Worm (Caenorhabditis elegans): ENCODE results near the gene T19H5.6.

ce11 chrII:9485081-9485730, 15.2 kb upstream of the T19H5.6 start:
- TF ChIP-seq jun-1 (tag; optimal IDR thresholded peaks at IDR 0.05) (no peak), nhr-10 (tag; optimal IDR thresholded peaks at IDR 0.05) (no peak), unc-39 (tag; optimal IDR thresholded peaks at IDR 0.05) (no peak), ztf-7 (tag; optimal IDR thresholded peaks at IDR 0.05) (no peak), dve-1 (tag; optimal IDR thresholded peaks at IDR 0.05; ENCODE audit: insufficient read depth) (no peak)

Data from whole organism, L4 larva.